Fruit fly (Drosophila melanogaster) whole organism, adult: ENCODE results near the gene Lrch.

Experiments
- CG14711 ChIP-seq: fragments of 200-800 bp; sonication (Bioruptor generic); optimal IDR thresholded peaks from 2 replicates; lab custom pipeline; 2018; ENCODE audit warnings: missing biosample characterization, mild to moderate bottlenecking, missing genetic modification characterization, moderate library complexity
- CG1620 ChIP-seq: fragments of 200-800 bp; sonication (Bioruptor generic); optimal IDR thresholded peaks from 2 replicates; lab custom pipeline; 2016; ENCODE audit warnings: missing biosample characterization, missing genetic modification characterization
- Clk ChIP-seq: fragments of 200-800 bp; sonication (Bioruptor generic); optimal IDR thresholded peaks from 2 replicates; lab custom pipeline; 2017; ENCODE audit warnings: missing biosample characterization, missing genetic modification characterization
- kay ChIP-seq: fragments of 200-800 bp; sonication (Bioruptor generic); peaks from one replicate; lab custom pipeline; 2016; ENCODE audit warnings: missing biosample characterization, missing genetic modification characterization, borderline replicate concordance
- tj ChIP-seq: fragments of 200-800 bp; sonication (Bioruptor generic); optimal IDR thresholded peaks from 3 replicates; lab custom pipeline; 2017; ENCODE audit warnings: missing biosample characterization, mild to moderate bottlenecking, missing genetic modification characterization, moderate library complexity
- toe ChIP-seq: fragments of 200-800 bp; sonication (Bioruptor generic); optimal IDR thresholded peaks from 2 replicates; lab custom pipeline; 2016; ENCODE audit warnings: missing biosample characterization, missing genetic modification characterization

dm6 chr2L:17431359-17431675, 47.4 kb upstream of the Lrch start:
- TF ChIP-seq Clk (GFP tag; lab: Kevin White, UChicago): no peak
- TF ChIP-seq CG1620 (GFP tag; lab: Kevin White, UChicago): no peak
- TF ChIP-seq CG14711 (tag; lab: Kevin White, UChicago): no peak
- no peak for TF ChIP-seq tj (GFP tag; lab: Kevin White, UChicago)
- TF ChIP-seq kay (GFP tag; lab: Kevin White, UChicago): peak; percentile 48
- no peak for TF ChIP-seq toe (GFP tag; lab: Kevin White, UChicago)
